Worm (Caenorhabditis elegans) whole organism, late embryonic: Measurements from ENCODE around the gene clec-58.
"Not testable (repeated sequence)": the region's sequence is repeated elsewhere in the genome, so short reads cannot be mapped to it uniquely, and the experiment has no call there.

Experiments
- F13H6.1 ChIP-seq: sonication (generic microtip); optimal IDR thresholded peaks from 2 replicates; lab custom pipeline; 2016; ENCODE audit warnings: missing genetic modification characterization, missing compliant biosample characterization
- K09A11.1 ChIP-seq: sonication (generic microtip); optimal IDR thresholded peaks from 2 replicates; lab custom pipeline; 2017; ENCODE audit warnings: antibody characterized with exemption, mild to moderate bottlenecking, missing genetic modification characterization, missing compliant biosample characterization; ENCODE audit not compliant: insufficient read depth
- ama-1 ChIP-seq: fragments of 150-350 bp; optimal IDR thresholded peaks from 2 replicates; lab custom pipeline; 2014
- ceh-34 ChIP-seq: sonication (generic microtip); optimal IDR thresholded peaks from 2 replicates; lab custom pipeline; 2016; ENCODE audit warnings: mild to moderate bottlenecking, missing genetic modification characterization, missing compliant biosample characterization
- ceh-45 ChIP-seq: fragments of 200-800 bp; sonication (Bioruptor generic); IDR thresholded peaks from 2 replicates; pipeline ENCODE4 v1.3.6; 2022; ENCODE audit warnings: missing genetic modification reagents, missing genetic modification characterization, missing compliant biosample characterization
- ets-4 ChIP-seq: sonication (generic microtip); optimal IDR thresholded peaks from 2 replicates; lab custom pipeline; 2016; ENCODE audit warnings: missing genetic modification characterization, missing compliant biosample characterization
- fkh-10 ChIP-seq: fragments of 150-350 bp; optimal IDR thresholded peaks from 2 replicates; lab custom pipeline; 2014; ENCODE audit warnings: missing biosample characterization, missing genetic modification reagents, missing genetic modification characterization
- nhr-11 ChIP-seq: fragments of 150-350 bp; optimal IDR thresholded peaks from 2 replicates; lab custom pipeline; 2014; ENCODE audit warnings: missing biosample characterization, missing genetic modification characterization
- pros-1 ChIP-seq: fragments of 150-350 bp; optimal IDR thresholded peaks from 2 replicates; lab custom pipeline; 2014; ENCODE audit warnings: missing biosample characterization, missing genetic modification reagents, missing genetic modification characterization

DNA sequence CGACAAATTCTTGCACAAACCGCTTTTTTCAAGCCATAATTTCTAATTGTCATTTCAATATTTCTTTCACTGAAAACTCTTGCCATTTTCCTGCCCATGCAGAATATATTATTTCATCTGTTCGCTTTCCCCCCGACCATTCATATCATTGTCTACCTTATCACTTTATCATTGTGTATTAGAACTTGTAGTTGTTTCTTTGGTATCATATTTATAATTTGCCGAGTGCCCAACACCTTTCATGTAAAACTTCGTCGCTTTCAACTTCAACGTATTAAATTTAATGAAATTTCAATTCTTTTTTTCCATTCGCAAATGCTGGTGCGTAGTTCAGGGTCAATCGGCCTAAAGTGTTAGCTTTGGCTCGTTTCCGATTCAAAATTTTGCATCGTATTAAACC, 33.1 kb downstream of the clec-58 start, which contains the start of gene ZK673.1:
- TF ChIP-seq ets-4; K09A11.1 (tag; lab: Kevin White, UChicago); fkh-10 (GFP tag; lab: Kevin White, UChicago); F13H6.1 (tag; lab: Kevin White, UChicago); ceh-45; ama-1 (lab: Kevin White, UChicago); nhr-11; pros-1 (tag; lab: Kevin White, UChicago); ceh-34 (tag; lab: Kevin White, UChicago): not testable (repeated sequence)
